Fruit fly (Drosophila melanogaster): ENCODE results near the gene CG5280.
A peak's percentile ranks its signal among the peaks of the same experiment; 100 is the strongest.

The CG5280 gene

dm6 chr3L:9004788-9005246, 14.8 kb upstream of the CG5280 start, which contains the start of gene Doc3 (continued):
- TF ChIP-seq grn (GFP tag; optimal IDR thresholded peaks at IDR 0.05) (peak; percentile 75), Neu2 (GFP tag; optimal IDR thresholded peaks at IDR 0.05; ENCODE audit: borderline replicate concordance) (no peak), Scr (GFP tag; IDR thresholded peaks at IDR 0.05; ENCODE audit: partially characterized antibody) (peak; percentile 35; the same call in 1 of the 2 replicates), CG6175 (GFP tag; IDR thresholded peaks at IDR 0.05) (peak; percentile 67; the same call in 1 of the 3 replicates), CG2199 (GFP tag; IDR thresholded peaks at IDR 0.05) (peak; percentile 29; the same call in 1 of the 3 replicates), CG7745 (tag; optimal IDR thresholded peaks at IDR 0.05) (no peak), cg (GFP tag; optimal IDR thresholded peaks at IDR 0.05) (peak; percentile 60), CG2712 (tag; optimal IDR thresholded peaks at IDR 0.05) (no peak), CG10565 (GFP tag; optimal IDR thresholded peaks at IDR 0.05) (no peak), CG32767 (GFP tag; IDR thresholded peaks at IDR 0.05) (peak; percentile 38; the same call in 1 of the 2 replicates), Tbp (GFP tag; optimal IDR thresholded peaks at IDR 0.05) (no peak), TFAM (GFP tag; optimal IDR thresholded peaks at IDR 0.05) (no peak), CG6272 (GFP tag; IDR thresholded peaks at IDR 0.05) (no peak), mirr (GFP tag; optimal IDR thresholded peaks at IDR 0.05) (no peak), NC2β (GFP tag; optimal IDR thresholded peaks at IDR 0.05) (no peak), MTF-1 (GFP tag; optimal IDR thresholded peaks at IDR 0.05; ENCODE audit: borderline replicate concordance) (no peak), CG17829 (tag; optimal IDR thresholded peaks at IDR 0.05) (peak; percentile 68), Myb (GFP tag; optimal IDR thresholded peaks at IDR 0.05) (no peak), nmo (GFP tag; optimal IDR thresholded peaks at IDR 0.05) (no peak), Deaf1 (tag; optimal IDR thresholded peaks at IDR 0.05) (peak; percentile 53), CG4854 (GFP tag; optimal IDR thresholded peaks at IDR 0.05) (no peak), CG3281 (GFP tag; optimal IDR thresholded peaks at IDR 0.05) (no peak), CG16779 (GFP tag; IDR thresholded peaks at IDR 0.05) (no peak), Dip3 (GFP tag; optimal IDR thresholded peaks at IDR 0.05) (no peak), zen2 (GFP tag; IDR thresholded peaks at IDR 0.05; ENCODE audit: partially characterized antibody) (no peak), Nf-YC (tag; optimal IDR thresholded peaks at IDR 0.05) (peak; percentile 99), twi (tag; optimal IDR thresholded peaks at IDR 0.05) (peak; percentile 66), Ada2b (GFP tag; IDR thresholded peaks at IDR 0.05) (no peak), Hr39 (optimal IDR thresholded peaks at IDR 0.05) (no peak), stc (GFP tag; IDR thresholded peaks at IDR 0.05) (no peak), chinmo (GFP tag; IDR thresholded peaks at IDR 0.05; ENCODE audit: partially characterized antibody) (peak; percentile 88; the same call in 2 of the 4 replicates), GATAe (GFP tag; conservative IDR thresholded peaks at IDR 0.05) (peak; percentile 82), knrl (GFP tag; IDR thresholded peaks at IDR 0.05; ENCODE audit: partially characterized antibody) (no peak), Spps (tag; optimal IDR thresholded peaks at IDR 0.05) (no peak), Xrp1 (GFP tag; IDR thresholded peaks at IDR 0.05) (no peak), CG5180 (GFP tag; optimal IDR thresholded peaks at IDR 0.05) (no peak), CG7963 (GFP tag; IDR thresholded peaks at IDR 0.05; ENCODE audit: partially characterized antibody) (no peak), HLHmδ (GFP tag; optimal IDR thresholded peaks at IDR 0.05) (peak; percentile 38), CG2889 (GFP tag; IDR thresholded peaks at IDR 0.05) (no peak), CG4617 (GFP tag; optimal IDR thresholded peaks at IDR 0.05; ENCODE audit: borderline replicate concordance) (no peak), CG11247 (GFP tag; IDR thresholded peaks at IDR 0.05) (no peak), Elba2 (GFP tag; optimal IDR thresholded peaks at IDR 0.05) (no peak), sug (tag; optimal IDR thresholded peaks at IDR 0.05) (peak; percentile 96), tap (tag; optimal IDR thresholded peaks at IDR 0.05) (no peak), fd102C (GFP tag; optimal IDR thresholded peaks at IDR 0.05) (no peak), eve (GFP tag; optimal IDR thresholded peaks at IDR 0.05) (no peak), ap (GFP tag; IDR thresholded peaks at IDR 0.05) (no peak), onecut (GFP tag; IDR thresholded peaks at IDR 0.05) (no peak), CG13424 (tag; optimal IDR thresholded peaks at IDR 0.05) (no peak), CG8765 (GFP tag; IDR thresholded peaks at IDR 0.05) (no peak), CG42726 (GFP tag; IDR thresholded peaks at IDR 0.05; ENCODE audit: partially characterized antibody) (no peak)
